Fruit fly (Drosophila melanogaster) whole organism, embryonic: Measurements from ENCODE around the gene CG12592.
A peak's percentile ranks its signal among the peaks of the same experiment; 100 is the strongest.

ENCODE experiments used
- Adf1 ChIP-seq: fragments of 200-800 bp; sonication (Bioruptor generic); IDR thresholded peaks from 2 replicates; pipeline ENCODE4 v1.3.6; 2022; ENCODE audit warnings: missing biosample characterization, missing genetic modification characterization
- B-H2 ChIP-seq: fragments of 200-800 bp; sonication (Bioruptor generic); optimal IDR thresholded peaks from 2 replicates; lab custom pipeline; 2018; ENCODE audit warnings: missing biosample characterization, mild to moderate bottlenecking, missing genetic modification characterization
- CG10321 ChIP-seq: fragments of 200-800 bp; sonication (Bioruptor generic); IDR thresholded peaks from 2 replicates; pipeline ENCODE4 v1.3.6; 2022; ENCODE audit warnings: missing biosample characterization, missing genetic modification characterization
- CG10959 ChIP-seq: fragments of 200-800 bp; sonication (Bioruptor generic); IDR thresholded peaks from 2 replicates; pipeline ENCODE4 v1.3.6; 2022; ENCODE audit warnings: missing biosample characterization, missing genetic modification characterization
- CG11456 ChIP-seq: fragments of 200-800 bp; sonication (Bioruptor generic); IDR thresholded peaks from 3 replicates; pipeline ENCODE4 v1.3.6; 2022; ENCODE audit warnings: missing biosample characterization, missing genetic modification characterization
- CG12236 ChIP-seq: fragments of 200-800 bp; sonication (Bioruptor generic); optimal IDR thresholded peaks from 2 replicates; lab custom pipeline; 2016; ENCODE audit warnings: missing biosample characterization, missing genetic modification characterization
- CG13287 ChIP-seq: fragments of 200-800 bp; sonication (Bioruptor generic); IDR thresholded peaks from 2 replicates; pipeline ENCODE4 v1.3.6; 2022; ENCODE audit warnings: missing biosample characterization, missing genetic modification characterization; ENCODE audit not compliant: partially characterized antibody
- CG14667 ChIP-seq: fragments of 200-800 bp; sonication (Bioruptor generic); IDR thresholded peaks from 2 replicates; pipeline ENCODE4 v1.3.6; 2022; ENCODE audit warnings: missing biosample characterization, missing genetic modification characterization
- CG15073 ChIP-seq: fragments of 200-800 bp; sonication (Bioruptor generic); optimal IDR thresholded peaks from 2 replicates; lab custom pipeline; 2016; ENCODE audit warnings: missing biosample characterization, missing genetic modification characterization
- CG1603 ChIP-seq: fragments of 200-800 bp; sonication (Bioruptor generic); optimal IDR thresholded peaks from 2 replicates; lab custom pipeline; 2019; ENCODE audit warnings: missing biosample characterization, mild to moderate bottlenecking, missing genetic modification characterization, moderate library complexity
- CG1647 ChIP-seq: fragments of 200-800 bp; sonication (Bioruptor generic); optimal IDR thresholded peaks from 3 replicates; lab custom pipeline; 2016; ENCODE audit warnings: missing biosample characterization, missing genetic modification characterization
- CG17328 ChIP-seq: fragments of 200-800 bp; sonication (Bioruptor generic); IDR thresholded peaks from 2 replicates; pipeline ENCODE4 v1.3.6; 2022; ENCODE audit warnings: missing biosample characterization, missing genetic modification characterization
- CG17359 ChIP-seq: fragments of 200-800 bp; sonication (Bioruptor generic); optimal IDR thresholded peaks from 3 replicates; lab custom pipeline; 2018; ENCODE audit warnings: missing biosample characterization, mild to moderate bottlenecking, missing genetic modification characterization, moderate library complexity
- CG1832 ChIP-seq: fragments of 200-800 bp; sonication (Bioruptor generic); optimal IDR thresholded peaks from 2 replicates; lab custom pipeline; 2017; ENCODE audit warnings: missing biosample characterization, mild to moderate bottlenecking, missing genetic modification characterization, inconsistent platforms
- CG18619 ChIP-seq: fragments of 200-800 bp; sonication (Bioruptor generic); optimal IDR thresholded peaks from 3 replicates; lab custom pipeline; 2017; ENCODE audit warnings: missing biosample characterization, mild to moderate bottlenecking, missing genetic modification characterization
- CG34422 ChIP-seq: fragments of 200-800 bp; sonication (Bioruptor generic); IDR thresholded peaks from 3 replicates; pipeline ENCODE4 v1.3.6; 2022; ENCODE audit warnings: missing biosample characterization, missing genetic modification characterization
- CG6272 ChIP-seq: fragments of 200-800 bp; sonication (Bioruptor generic); IDR thresholded peaks from 2 replicates; pipeline ENCODE4 v1.3.6; 2022; ENCODE audit warnings: missing biosample characterization, missing genetic modification characterization
- CG6683 ChIP-seq: fragments of 200-800 bp; sonication (Bioruptor generic); optimal IDR thresholded peaks from 2 replicates; lab custom pipeline; 2017; ENCODE audit warnings: missing biosample characterization, mild to moderate bottlenecking, missing genetic modification characterization, missing genetic modification reagents
- CG7556 ChIP-seq: fragments of 200-800 bp; sonication (Bioruptor generic); optimal IDR thresholded peaks from 2 replicates; lab custom pipeline; 2017; ENCODE audit warnings: missing biosample characterization, mild to moderate bottlenecking, missing genetic modification characterization
- CG8388 ChIP-seq: fragments of 200-800 bp; sonication (Bioruptor generic); optimal IDR thresholded peaks from 2 replicates; lab custom pipeline; 2019; ENCODE audit warnings: missing biosample characterization, mild to moderate bottlenecking, missing genetic modification characterization, moderate library complexity
- CG8478 ChIP-seq: fragments of >200 bp; optimal IDR thresholded peaks from 2 replicates; lab custom pipeline; 2018
- CG9727 ChIP-seq: fragments of 200-800 bp; sonication (Bioruptor generic); optimal IDR thresholded peaks from 3 replicates; lab custom pipeline; 2017; ENCODE audit warnings: missing biosample characterization, mild to moderate bottlenecking, missing genetic modification characterization
- Deaf1 ChIP-seq: fragments of 200-800 bp; optimal IDR thresholded peaks from 3 replicates; lab custom pipeline; 2019; ENCODE audit warnings: missing biosample characterization, mild to moderate bottlenecking, missing genetic modification characterization, moderate library complexity
- Ets65A ChIP-seq: fragments of 200-800 bp; sonication (Bioruptor generic); peaks from one replicate; lab custom pipeline; 2016; ENCODE audit warnings: missing biosample characterization, missing genetic modification characterization
- Jarid2 ChIP-seq: fragments of 200-800 bp; sonication (Bioruptor generic); optimal IDR thresholded peaks from 3 replicates; lab custom pipeline; 2017; ENCODE audit warnings: mild to moderate bottlenecking, missing biosample characterization, missing genetic modification reagents, missing genetic modification characterization
- Med ChIP-seq: fragments of 200-800 bp; sonication (Bioruptor generic); peaks from one replicate; lab custom pipeline; 2016; ENCODE audit warnings: missing biosample characterization, missing genetic modification characterization, mild to moderate bottlenecking, inconsistent platforms, moderate library complexity
- Mrtf ChIP-seq: fragments of 200-800 bp; sonication (Bioruptor generic); IDR thresholded peaks from 3 replicates; pipeline ENCODE4 v1.3.6; 2022; ENCODE audit warnings: missing biosample characterization, missing genetic modification characterization
- Nf-YA ChIP-seq: fragments of 200-800 bp; sonication (Bioruptor generic); IDR thresholded peaks from 2 replicates; pipeline ENCODE4 v1.3.6; 2022; ENCODE audit warnings: missing biosample characterization, missing genetic modification characterization
- Nf-YB ChIP-seq: fragments of 200-800 bp; sonication (Bioruptor generic); optimal IDR thresholded peaks from 3 replicates; lab custom pipeline; 2019; ENCODE audit warnings: missing biosample characterization, mild to moderate bottlenecking, missing genetic modification characterization, moderate library complexity
- Nf-YC ChIP-seq: fragments of 200-800 bp; optimal IDR thresholded peaks from 3 replicates; lab custom pipeline; 2019; ENCODE audit warnings: missing biosample characterization, mild to moderate bottlenecking, missing genetic modification characterization, moderate library complexity
- Rfx ChIP-seq: fragments of 200-800 bp; sonication (Bioruptor generic); IDR thresholded peaks from 2 replicates; pipeline ENCODE4 v1.3.6; 2022; ENCODE audit warnings: missing biosample characterization, missing genetic modification characterization
- Taf1 ChIP-seq: fragments of 200-800 bp; sonication (Bioruptor generic); IDR thresholded peaks from 2 replicates; pipeline ENCODE4 v1.3.6; 2022; ENCODE audit warnings: missing biosample characterization, missing genetic modification characterization
- ap ChIP-seq: fragments of 200-800 bp; sonication (Bioruptor generic); IDR thresholded peaks from 2 replicates; pipeline ENCODE4 v1.3.6; 2022; ENCODE audit warnings: missing biosample characterization, missing genetic modification characterization
- chinmo ChIP-seq: fragments of 200-800 bp; sonication (Bioruptor generic); IDR thresholded peaks from 4 replicates; pipeline ENCODE4 v1.3.6; 2022; ENCODE audit warnings: missing biosample characterization, missing genetic modification characterization; ENCODE audit not compliant: partially characterized antibody
- crol ChIP-seq: fragments of 200-800 bp; sonication (Bioruptor generic); IDR thresholded peaks from 2 replicates; pipeline ENCODE4 v1.3.6; 2022; ENCODE audit warnings: missing biosample characterization, missing genetic modification characterization
- da ChIP-seq: fragments of 200-800 bp; sonication (Bioruptor generic); optimal IDR thresholded peaks from 2 replicates; lab custom pipeline; 2016; ENCODE audit warnings: missing biosample characterization, missing genetic modification characterization
- ewg ChIP-seq: fragments of 200-800 bp; sonication (Bioruptor generic); optimal IDR thresholded peaks from 3 replicates; lab custom pipeline; 2017; ENCODE audit warnings: mild to moderate bottlenecking, missing biosample characterization, missing genetic modification reagents, missing genetic modification characterization
- eyg ChIP-seq: fragments of 200-800 bp; sonication (Bioruptor generic); optimal IDR thresholded peaks from 3 replicates; lab custom pipeline; 2016; ENCODE audit warnings: missing biosample characterization, missing genetic modification characterization
- knrl ChIP-seq: fragments of 200-800 bp; sonication (Bioruptor generic); IDR thresholded peaks from 3 replicates; pipeline ENCODE4 v1.3.6; 2022; ENCODE audit warnings: missing biosample characterization, missing genetic modification characterization; ENCODE audit not compliant: partially characterized antibody
- lola ChIP-seq, 3 experiments: fragments of >200 bp in 2 of 3; fragments of 200-800 bp in 1 of 3; sonication (Bioruptor generic) in 1 of 3; optimal IDR thresholded peaks; 2 replicates each; lab custom pipeline; 2017 to 2019; ENCODE audit warnings: missing biosample characterization in 3 of 3, missing genetic modification characterization in 3 of 3, mild to moderate bottlenecking in 1 of 3, moderate library complexity in 1 of 3
- phol ChIP-seq: fragments of 200-800 bp; sonication (Bioruptor generic); optimal IDR thresholded peaks from 3 replicates; lab custom pipeline; 2018; ENCODE audit warnings: missing biosample characterization, mild to moderate bottlenecking, missing genetic modification characterization, moderate library complexity
- pita ChIP-seq: fragments of 200-800 bp; sonication (Bioruptor generic); optimal IDR thresholded peaks from 2 replicates; lab custom pipeline; 2017; ENCODE audit warnings: missing biosample characterization, mild to moderate bottlenecking, missing genetic modification characterization
- pnt ChIP-seq: fragments of 200-800 bp; sonication (Bioruptor generic); optimal IDR thresholded peaks from 3 replicates; lab custom pipeline; 2016; ENCODE audit warnings: missing biosample characterization, missing genetic modification characterization
- prd ChIP-seq, 3 experiments: fragments of >200 bp in 2 of 3; fragments of 200-800 bp in 1 of 3; sonication (Bioruptor generic) in 1 of 3; optimal IDR thresholded peaks in 2 of 3; IDR thresholded peaks in 1 of 3; 2 replicates in 2 of 3; 3 replicates in 1 of 3; pipeline versions ENCODE4 v1.3.6 to Lab custom; 2017 to 2022; ENCODE audit warnings: missing biosample characterization in 1 of 3, missing genetic modification characterization in 1 of 3
- salm ChIP-seq: fragments of 200-800 bp; sonication (Bioruptor generic); optimal IDR thresholded peaks from 2 replicates; lab custom pipeline; 2018; ENCODE audit warnings: missing biosample characterization, mild to moderate bottlenecking, missing genetic modification characterization
- seq ChIP-seq: fragments of 200-800 bp; sonication (Bioruptor generic); IDR thresholded peaks from 2 replicates; pipeline ENCODE4 v1.3.6; 2022; ENCODE audit warnings: missing biosample characterization, missing genetic modification characterization
- trem ChIP-seq: fragments of 200-800 bp; optimal IDR thresholded peaks from 3 replicates; lab custom pipeline; 2019; ENCODE audit warnings: missing biosample characterization, mild to moderate bottlenecking, missing genetic modification characterization, moderate library complexity
- unc-4 ChIP-seq: fragments of 200-800 bp; sonication (Bioruptor generic); IDR thresholded peaks from 2 replicates; pipeline ENCODE4 v1.3.6; 2022; ENCODE audit warnings: missing biosample characterization, missing genetic modification characterization; ENCODE audit not compliant: partially characterized antibody
- zfh1 ChIP-seq: fragments of 200-800 bp; sonication (Bioruptor generic); IDR thresholded peaks from 3 replicates; pipeline ENCODE4 v1.3.6; 2022; ENCODE audit warnings: missing biosample characterization, missing genetic modification characterization
- zfh2 ChIP-seq: fragments of 200-800 bp; sonication (Bioruptor generic); optimal IDR thresholded peaks from 2 replicates; lab custom pipeline; 2016; ENCODE audit warnings: missing biosample characterization, missing genetic modification characterization

CG12592 gene

dm6 chr3R:10368251-10368650 lies 30.1 kb downstream of the CG12592 start:
- no peak for TF ChIP-seq pnt
- TF ChIP-seq Rfx (GFP tag; lab: Robert Waterston, UW) = peak; percentile 95
- TF ChIP-seq CG1832 (GFP tag; lab: Kevin White, UChicago) = peak; percentile 93
- peak; percentile 99 for TF ChIP-seq Nf-YC (tag; lab: Kevin White, UChicago)
- peak; percentile 42 for TF ChIP-seq CG9727 (GFP tag; lab: Kevin White, UChicago)
- peak; percentile 31 for TF ChIP-seq Med (GFP tag; lab: Kevin White, UChicago)
- TF ChIP-seq Jarid2 (GFP tag; lab: Kevin White, UChicago) = peak; percentile 34
- peak; percentile 90 for TF ChIP-seq CG8478
- peak; percentile 98 for TF ChIP-seq Nf-YB
- TF ChIP-seq knrl = 0 out of 3 replicates have a peak, but pooled peaks have one; percentile 13
- TF ChIP-seq Ets65A (GFP tag; lab: Kevin White, UChicago) = peak; percentile 27
- no peak for TF ChIP-seq B-H2
- no peak for TF ChIP-seq CG6683
- TF ChIP-seq zfh2 = no peak
- TF ChIP-seq prd (optimal IDR thresholded peaks at IDR 0.05; lab: Kevin White, UChicago) = no peak
- 0 out of 3 replicates have a peak, but pooled peaks have one; percentile 3 for TF ChIP-seq prd (GFP tag; IDR thresholded peaks at IDR 0.05; lab: Robert Waterston, UW)
- peak; percentile 82 for TF ChIP-seq Nf-YA
- TF ChIP-seq CG11456 = 0 out of 3 replicates have a peak, but pooled peaks have one; percentile 34
- TF ChIP-seq CG15073 (GFP tag; lab: Kevin White, UChicago) = peak; percentile 87
- TF ChIP-seq CG10321 (GFP tag; lab: Robert Waterston, UW) = peak; percentile 95
- peak; percentile 47 for TF ChIP-seq crol
- TF ChIP-seq zfh1 (GFP tag; lab: Robert Waterston, UW) = no peak
- TF ChIP-seq seq = peak; percentile 96
- no peak for TF ChIP-seq ap (GFP tag; lab: Robert Waterston, UW)
- TF ChIP-seq Adf1 (GFP tag; lab: Robert Waterston, UW) = peak; percentile 44; the same call in 1 of the 2 replicates
- TF ChIP-seq CG1647 (GFP tag; lab: Kevin White, UChicago) = no peak
- TF ChIP-seq da (GFP tag; lab: Kevin White, UChicago) = no peak
- TF ChIP-seq ewg (GFP tag; lab: Kevin White, UChicago) = peak; percentile 49
- peak; percentile 72 for TF ChIP-seq Deaf1 (tag; lab: Kevin White, UChicago)

- TF ChIP-seq CG10959 (GFP tag; lab: Robert Waterston, UW) = 0 out of 2 replicates have a peak, but pooled peaks have one; percentile 34
- no peak for TF ChIP-seq salm (tag; lab: Kevin White, UChicago)
- no peak for TF ChIP-seq Mrtf
- no peak for TF ChIP-seq CG13287
Measured at dm6 chr3R:10369799-10370198, 31.7 kb downstream of the CG12592 start.

dm6 chr3R:10370495-10370894 lies 32.4 kb downstream of the CG12592 start:
- no peak for TF ChIP-seq unc-4 (GFP tag; lab: Robert Waterston, UW)
- no peak for TF ChIP-seq CG12236 (GFP tag; lab: Kevin White, UChicago)
- no peak for TF ChIP-seq CG8388
- TF ChIP-seq CG17328 (GFP tag; lab: Robert Waterston, UW) = 0 out of 2 replicates have a peak, but pooled peaks have one; percentile 22
- no peak for TF ChIP-seq trem
- TF ChIP-seq lola (GFP tag; optimal IDR thresholded peaks at IDR 0.05; lab: Kevin White, UChicago) = peak in 1 of 3 experiments; percentile 68
- TF ChIP-seq CG14667 (GFP tag; lab: Robert Waterston, UW) = 0 out of 2 replicates have a peak, but pooled peaks have one; percentile 27
- peak; percentile 33; the same call in 1 of the 3 replicates for TF ChIP-seq CG34422
- peak; percentile 52 for TF ChIP-seq phol (tag; lab: Kevin White, UChicago)
- TF ChIP-seq CG7556 = peak; percentile 6
- TF ChIP-seq CG1603 (tag; lab: Kevin White, UChicago) = no peak
- no peak for TF ChIP-seq chinmo (GFP tag; lab: Robert Waterston, UW)
- TF ChIP-seq pita (GFP tag; lab: Kevin White, UChicago) = no peak
- TF ChIP-seq CG6272 (GFP tag; lab: Robert Waterston, UW) = no peak
- TF ChIP-seq CG18619 = no peak
- no peak for TF ChIP-seq eyg (GFP tag; lab: Kevin White, UChicago)
- TF ChIP-seq Taf1 (GFP tag; lab: Robert Waterston, UW) = no peak
- no peak for TF ChIP-seq CG17359
